Fruit fly (Drosophila melanogaster) S2 (cell line): ENCODE results near the gene CG43121.

Source experiments
- CG8478 ChIP-seq: fragments of >200 bp; optimal IDR thresholded peaks from 2 replicates; lab custom pipeline; 2018
- CTCF ChIP-seq, 2 experiments: fragments of >200 bp; optimal IDR thresholded peaks; 2 replicates each; lab custom pipeline; 2018

DNA sequence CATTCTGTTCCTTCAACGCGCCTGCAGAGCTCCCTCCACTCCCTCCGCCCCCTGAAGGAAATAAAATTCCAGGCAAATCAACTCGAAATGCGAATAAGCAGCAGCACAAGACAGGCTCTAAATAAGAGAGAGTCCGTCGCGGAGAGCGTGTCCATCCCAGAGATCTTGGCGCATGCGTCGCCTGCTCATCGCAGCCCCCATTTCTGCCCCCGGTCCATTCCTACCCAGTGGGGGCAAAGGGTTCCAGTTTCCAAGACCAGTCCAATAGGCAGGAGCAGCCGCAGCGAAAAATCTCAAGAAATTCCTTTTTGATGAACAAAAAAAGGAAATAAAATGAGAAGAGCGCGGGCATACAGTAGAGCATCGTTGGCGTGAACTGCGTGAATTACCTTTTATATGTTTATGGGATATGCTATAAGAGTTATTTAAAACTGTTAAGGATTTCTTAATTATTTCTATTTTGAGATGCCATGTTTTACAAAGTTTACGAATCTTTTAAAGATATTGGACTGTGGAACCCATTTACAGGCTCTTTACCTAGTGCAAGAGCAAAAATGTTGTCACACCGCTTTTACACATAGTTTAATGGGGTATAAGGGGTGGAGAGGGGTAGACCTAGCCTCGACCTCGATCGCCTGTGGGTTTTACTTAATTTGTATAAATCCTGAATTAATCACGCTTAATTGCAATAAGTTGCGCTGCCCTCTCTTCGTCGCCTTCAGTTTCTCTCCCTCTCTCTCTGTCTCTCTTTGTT, 38.0 kb downstream of the CG43121 start:
- TF ChIP-seq CG8478 (lab: Kevin White, UChicago) (no peak), CTCF (optimal IDR thresholded peaks at IDR 0.05; lab: Kevin White, UChicago) (no peak)
